Fruit fly (Drosophila melanogaster) whole organism, adult: ENCODE measurements around the gene Bx.

Experiments used
- CG11617 ChIP-seq: fragments of 200-800 bp; sonication (Bioruptor generic); optimal IDR thresholded peaks from 2 replicates; lab custom pipeline; 2017; ENCODE audit warnings: mild to moderate bottlenecking, missing biosample characterization, missing genetic modification reagents, missing genetic modification characterization
- CG12768 ChIP-seq: fragments of 200-800 bp; sonication (Bioruptor generic); optimal IDR thresholded peaks from 2 replicates; lab custom pipeline; 2017; ENCODE audit warnings: missing biosample characterization, missing genetic modification characterization, mild to moderate bottlenecking, moderate library complexity, missing genetic modification reagents
- CG14711 ChIP-seq: fragments of 200-800 bp; sonication (Bioruptor generic); optimal IDR thresholded peaks from 2 replicates; lab custom pipeline; 2018; ENCODE audit warnings: missing biosample characterization, mild to moderate bottlenecking, missing genetic modification characterization, moderate library complexity
- CG1620 ChIP-seq: fragments of 200-800 bp; sonication (Bioruptor generic); optimal IDR thresholded peaks from 2 replicates; lab custom pipeline; 2016; ENCODE audit warnings: missing biosample characterization, missing genetic modification characterization
- CG33017 ChIP-seq: fragments of 200-800 bp; sonication (Bioruptor generic); optimal IDR thresholded peaks from 2 replicates; lab custom pipeline; 2018; ENCODE audit warnings: missing biosample characterization, mild to moderate bottlenecking, missing genetic modification characterization, moderate library complexity
- CG5204 ChIP-seq: fragments of 200-800 bp; sonication (Bioruptor generic); optimal IDR thresholded peaks from 2 replicates; lab custom pipeline; 2016; ENCODE audit warnings: missing biosample characterization, missing genetic modification characterization
- CG7045 ChIP-seq: fragments of 200-800 bp; sonication (Bioruptor generic); optimal IDR thresholded peaks from 2 replicates; lab custom pipeline; 2017; ENCODE audit warnings: missing biosample characterization, mild to moderate bottlenecking, missing genetic modification characterization
- CG7101 ChIP-seq: fragments of 200-800 bp; sonication (Bioruptor generic); optimal IDR thresholded peaks from 2 replicates; lab custom pipeline; 2018; ENCODE audit warnings: missing biosample characterization, mild to moderate bottlenecking, missing genetic modification characterization, moderate library complexity
- Clk ChIP-seq: fragments of 200-800 bp; sonication (Bioruptor generic); optimal IDR thresholded peaks from 2 replicates; lab custom pipeline; 2017; ENCODE audit warnings: missing biosample characterization, missing genetic modification characterization
- Crg-1 ChIP-seq: fragments of 200-800 bp; sonication (Bioruptor generic); optimal IDR thresholded peaks from 2 replicates; lab custom pipeline; 2016; ENCODE audit warnings: missing biosample characterization, missing genetic modification characterization
- Hr96 ChIP-seq: fragments of 200-800 bp; sonication (Bioruptor generic); optimal IDR thresholded peaks from 2 replicates; lab custom pipeline; 2016; ENCODE audit warnings: missing biosample characterization, missing genetic modification characterization
- Mnt ChIP-seq: fragments of 200-800 bp; sonication (Bioruptor generic); optimal IDR thresholded peaks from 2 replicates; lab custom pipeline; 2016; ENCODE audit warnings: missing biosample characterization, mild to moderate bottlenecking, missing genetic modification characterization
- bab1 ChIP-seq: fragments of 200-800 bp; sonication (Bioruptor generic); optimal IDR thresholded peaks from 3 replicates; lab custom pipeline; 2019; ENCODE audit warnings: missing biosample characterization, mild to moderate bottlenecking, missing genetic modification characterization, moderate library complexity
- cic ChIP-seq: fragments of 200-800 bp; sonication (Bioruptor generic); optimal IDR thresholded peaks from 2 replicates; lab custom pipeline; 2017; ENCODE audit warnings: missing biosample characterization, mild to moderate bottlenecking, missing genetic modification characterization, moderate library complexity
- cnc ChIP-seq, 2 experiments: fragments of >200 bp; optimal IDR thresholded peaks; 2 replicates each; lab custom pipeline; 2017
- kay ChIP-seq: fragments of 200-800 bp; sonication (Bioruptor generic); peaks from one replicate; lab custom pipeline; 2016; ENCODE audit warnings: missing biosample characterization, missing genetic modification characterization, borderline replicate concordance
- ovo ChIP-seq: fragments of 200-800 bp; sonication (Bioruptor generic); optimal IDR thresholded peaks from 2 replicates; lab custom pipeline; 2016; ENCODE audit warnings: missing biosample characterization, missing genetic modification characterization
- pad ChIP-seq: fragments of 200-800 bp; sonication (Bioruptor generic); optimal IDR thresholded peaks from 3 replicates; lab custom pipeline; 2017; ENCODE audit warnings: missing biosample characterization, missing genetic modification characterization, mild to moderate bottlenecking, moderate library complexity, missing genetic modification reagents
- tj ChIP-seq: fragments of 200-800 bp; sonication (Bioruptor generic); optimal IDR thresholded peaks from 3 replicates; lab custom pipeline; 2017; ENCODE audit warnings: missing biosample characterization, mild to moderate bottlenecking, missing genetic modification characterization, moderate library complexity
- toe ChIP-seq: fragments of 200-800 bp; sonication (Bioruptor generic); optimal IDR thresholded peaks from 2 replicates; lab custom pipeline; 2016; ENCODE audit warnings: missing biosample characterization, missing genetic modification characterization

The Bx gene

DNA sequence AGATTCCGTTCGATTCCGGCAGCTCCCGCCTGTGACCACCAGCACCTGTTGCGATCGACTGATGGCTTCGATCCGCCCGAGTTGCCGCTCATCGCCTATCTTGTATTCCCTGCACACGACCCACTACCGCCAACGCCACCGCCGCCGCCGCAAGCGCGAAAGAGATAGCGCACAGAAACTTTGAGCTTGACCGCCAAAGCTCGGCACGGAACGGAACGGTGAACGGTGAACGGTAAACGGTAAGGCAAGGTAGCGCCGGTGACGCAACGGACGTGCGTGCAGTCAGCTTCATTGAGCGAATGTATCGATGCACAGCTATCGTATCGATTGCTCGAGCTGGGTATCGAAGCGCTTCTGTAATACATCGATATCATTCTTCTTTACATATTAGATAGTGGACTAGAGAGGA, 3.0 kb upstream of the Bx start, which contains the start of gene Ggt-1:
Gene Ggt-1, minus strand, starts transcription at position 251 of the 409 bp plus-strand sequence.
- TF ChIP-seq CG33017 (tag; lab: Kevin White, UChicago) (no peak), Mnt (GFP tag; lab: Kevin White, UChicago) (peak; percentile 46), Clk (GFP tag; lab: Kevin White, UChicago) (no peak), CG7101 (tag; lab: Kevin White, UChicago) (peak; percentile 31), Crg-1 (GFP tag; lab: Kevin White, UChicago) (no peak), tj (GFP tag; lab: Kevin White, UChicago) (no peak), ovo (GFP tag; lab: Kevin White, UChicago) (peak; percentile 98), pad (GFP tag; lab: Kevin White, UChicago) (peak; percentile 58), cic (GFP tag; lab: Kevin White, UChicago) (no peak), CG14711 (peak; percentile 34), bab1 (GFP tag; lab: Kevin White, UChicago) (peak; percentile 77), toe (GFP tag; lab: Kevin White, UChicago) (no peak), CG7045 (GFP tag; lab: Kevin White, UChicago) (no peak), CG11617 (GFP tag; lab: Kevin White, UChicago) (no peak), kay (no peak), Hr96 (GFP tag; lab: Kevin White, UChicago) (peak; percentile 34), CG12768 (GFP tag; lab: Kevin White, UChicago) (no peak), CG5204 (GFP tag; lab: Kevin White, UChicago) (no peak), cnc (optimal IDR thresholded peaks at IDR 0.05; lab: Kevin White, UChicago) (no peak), CG1620 (GFP tag; lab: Kevin White, UChicago) (no peak)

- no peak for TF ChIP-seq CG5204 (GFP tag; lab: Kevin White, UChicago)
- TF ChIP-seq ovo (GFP tag; lab: Kevin White, UChicago) = no peak
- TF ChIP-seq CG7045 (GFP tag; lab: Kevin White, UChicago) = no peak
- no peak for TF ChIP-seq pad (GFP tag; lab: Kevin White, UChicago)
- TF ChIP-seq cic (GFP tag; lab: Kevin White, UChicago) = no peak
- no peak for TF ChIP-seq CG12768 (GFP tag; lab: Kevin White, UChicago)
- no peak for TF ChIP-seq toe (GFP tag; lab: Kevin White, UChicago)
- TF ChIP-seq tj (GFP tag; lab: Kevin White, UChicago) = no peak
- no peak for TF ChIP-seq cnc (optimal IDR thresholded peaks at IDR 0.05; lab: Kevin White, UChicago)
- no peak for TF ChIP-seq CG11617 (GFP tag; lab: Kevin White, UChicago)
- TF ChIP-seq bab1 (GFP tag; lab: Kevin White, UChicago) = no peak
- no peak for TF ChIP-seq Mnt (GFP tag; lab: Kevin White, UChicago)
These were observed 461 bp upstream of the Bx start, which contains the start of gene CG6470 for dm6 chrX:18514767-18515166. CG6470 (minus strand) TSS chrX:18514867.

dm6 chrX:18515988-18516541, 837 bp downstream of the Bx start:
- TF ChIP-seq kay = peak; percentile 73
- peak; percentile 14 for TF ChIP-seq CG7101 (tag; lab: Kevin White, UChicago)
- no peak for TF ChIP-seq CG7045 (GFP tag; lab: Kevin White, UChicago)
- no peak for TF ChIP-seq Clk (GFP tag; lab: Kevin White, UChicago)
- no peak for TF ChIP-seq CG1620 (GFP tag; lab: Kevin White, UChicago)
- TF ChIP-seq CG14711 = no peak
- peak; percentile 35 for TF ChIP-seq ovo (GFP tag; lab: Kevin White, UChicago)
- peak; percentile 26 for TF ChIP-seq Mnt (GFP tag; lab: Kevin White, UChicago)
- no peak for TF ChIP-seq Crg-1 (GFP tag; lab: Kevin White, UChicago)
- peak; percentile 34 for TF ChIP-seq toe (GFP tag; lab: Kevin White, UChicago)
- TF ChIP-seq CG12768 (GFP tag; lab: Kevin White, UChicago) = no peak
- no peak for TF ChIP-seq CG5204 (GFP tag; lab: Kevin White, UChicago)
- no peak for TF ChIP-seq CG11617 (GFP tag; lab: Kevin White, UChicago)
- TF ChIP-seq CG33017 (tag; lab: Kevin White, UChicago) = no peak
- TF ChIP-seq bab1 (GFP tag; lab: Kevin White, UChicago) = no peak
- no peak for TF ChIP-seq Hr96 (GFP tag; lab: Kevin White, UChicago)
- TF ChIP-seq tj (GFP tag; lab: Kevin White, UChicago) = peak; percentile 61
- no peak for TF ChIP-seq cic (GFP tag; lab: Kevin White, UChicago)
- TF ChIP-seq pad (GFP tag; lab: Kevin White, UChicago) = peak; percentile 57
- no peak for TF ChIP-seq cnc (optimal IDR thresholded peaks at IDR 0.05; lab: Kevin White, UChicago)

DNA sequence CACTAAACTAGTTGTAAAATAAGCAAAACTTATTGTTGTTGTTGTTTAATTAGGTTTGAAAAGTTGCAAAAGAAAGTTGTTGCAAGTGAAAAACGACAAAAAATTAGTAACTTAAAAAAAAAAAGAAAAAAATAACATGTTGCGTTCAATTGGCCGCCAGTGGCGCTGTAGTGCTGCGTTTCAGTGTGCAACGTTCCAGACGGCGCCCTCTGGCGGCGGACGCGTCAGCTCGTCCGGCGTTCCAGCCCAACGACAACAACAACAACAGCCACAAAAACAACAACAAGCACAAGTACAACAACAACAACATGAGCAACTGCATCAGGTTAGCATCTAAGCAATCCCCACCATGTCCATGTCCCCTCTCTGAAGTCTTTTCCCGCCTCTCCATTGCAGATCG, 2.2 kb downstream of the Bx start:
- no peak for TF ChIP-seq CG5204 (GFP tag; lab: Kevin White, UChicago)
- TF ChIP-seq toe (GFP tag; lab: Kevin White, UChicago) = no peak
- no peak for TF ChIP-seq CG7045 (GFP tag; lab: Kevin White, UChicago)
- TF ChIP-seq bab1 (GFP tag; lab: Kevin White, UChicago) = no peak
- no peak for TF ChIP-seq kay
- TF ChIP-seq CG11617 (GFP tag; lab: Kevin White, UChicago) = no peak
- TF ChIP-seq Hr96 (GFP tag; lab: Kevin White, UChicago) = no peak
- no peak for TF ChIP-seq CG1620 (GFP tag; lab: Kevin White, UChicago)
- no peak for TF ChIP-seq Crg-1 (GFP tag; lab: Kevin White, UChicago)
- TF ChIP-seq CG33017 (tag; lab: Kevin White, UChicago) = no peak
- TF ChIP-seq cnc (optimal IDR thresholded peaks at IDR 0.05; lab: Kevin White, UChicago) = no peak
- TF ChIP-seq ovo (GFP tag; lab: Kevin White, UChicago) = no peak
- no peak for TF ChIP-seq pad (GFP tag; lab: Kevin White, UChicago)
- no peak for TF ChIP-seq CG7101 (tag; lab: Kevin White, UChicago)
- TF ChIP-seq CG12768 (GFP tag; lab: Kevin White, UChicago) = no peak
- TF ChIP-seq tj (GFP tag; lab: Kevin White, UChicago) = no peak
- TF ChIP-seq cic (GFP tag; lab: Kevin White, UChicago) = no peak
- no peak for TF ChIP-seq Mnt (GFP tag; lab: Kevin White, UChicago)
- no peak for TF ChIP-seq CG14711

DNA sequence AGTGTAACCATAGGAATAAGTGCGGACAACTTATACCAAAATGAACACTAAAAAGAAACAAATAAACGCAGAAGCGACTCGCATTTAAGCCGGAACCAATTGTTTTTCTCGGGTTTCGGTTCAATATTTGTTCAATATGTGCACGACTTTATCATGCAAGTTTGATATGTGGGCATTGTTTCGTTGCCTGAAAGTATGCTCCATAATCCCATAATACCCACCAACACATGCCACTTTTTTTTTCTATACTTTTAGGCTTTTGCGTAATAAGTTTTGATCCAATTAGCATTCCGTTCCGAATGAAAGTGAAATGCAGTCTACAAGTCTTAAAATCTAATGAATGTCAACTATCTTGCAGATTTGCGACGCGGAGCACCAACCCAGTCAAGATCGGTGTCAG, 5.1 kb downstream of the Bx start:
- TF ChIP-seq Mnt (GFP tag; lab: Kevin White, UChicago) (no peak), tj (GFP tag; lab: Kevin White, UChicago) (no peak), Clk (GFP tag; lab: Kevin White, UChicago) (no peak), toe (GFP tag; lab: Kevin White, UChicago) (no peak), ovo (GFP tag; lab: Kevin White, UChicago) (no peak), kay (no peak), Crg-1 (GFP tag; lab: Kevin White, UChicago) (no peak), bab1 (GFP tag; lab: Kevin White, UChicago) (peak; percentile 2)
